Fruit fly (Drosophila melanogaster) whole organism, embryonic: Measurements from ENCODE around the gene CG8952.
A peak's percentile ranks its signal among the peaks of the same experiment; 100 is the strongest.

ENCODE experiments used
- BtbVII ChIP-seq: fragments of 200-800 bp; sonication (Bioruptor generic); optimal IDR thresholded peaks from 3 replicates; lab custom pipeline; 2017; ENCODE audit warnings: missing biosample characterization, mild to moderate bottlenecking, missing genetic modification characterization
- Bteb2 ChIP-seq: fragments of 200-800 bp; sonication (Bioruptor generic); optimal IDR thresholded peaks from 2 replicates; lab custom pipeline; 2016; ENCODE audit warnings: missing biosample characterization, missing genetic modification characterization
- CG10274 ChIP-seq: fragments of 200-800 bp; sonication (Bioruptor generic); optimal IDR thresholded peaks from 3 replicates; lab custom pipeline; 2017; ENCODE audit warnings: missing biosample characterization, mild to moderate bottlenecking, missing genetic modification characterization
- CG10366 ChIP-seq: fragments of 200-800 bp; sonication (Bioruptor generic); IDR thresholded peaks from 2 replicates; pipeline ENCODE4 v1.3.6; 2022; ENCODE audit warnings: missing biosample characterization, missing genetic modification characterization
- CG12155 ChIP-seq: fragments of 200-800 bp; sonication (Bioruptor generic); optimal IDR thresholded peaks from 3 replicates; lab custom pipeline; 2016; ENCODE audit warnings: missing biosample characterization, missing genetic modification characterization
- CG15011 ChIP-seq: fragments of 200-800 bp; sonication (Bioruptor generic); optimal IDR thresholded peaks from 3 replicates; lab custom pipeline; 2018; ENCODE audit warnings: missing biosample characterization, mild to moderate bottlenecking, missing genetic modification characterization
- CG15073 ChIP-seq: fragments of 200-800 bp; sonication (Bioruptor generic); optimal IDR thresholded peaks from 2 replicates; lab custom pipeline; 2016; ENCODE audit warnings: missing biosample characterization, missing genetic modification characterization
- CG1603 ChIP-seq: fragments of 200-800 bp; sonication (Bioruptor generic); optimal IDR thresholded peaks from 2 replicates; lab custom pipeline; 2019; ENCODE audit warnings: missing biosample characterization, mild to moderate bottlenecking, missing genetic modification characterization, moderate library complexity
- CG16815 ChIP-seq: fragments of 200-800 bp; sonication (Bioruptor generic); optimal IDR thresholded peaks from 3 replicates; lab custom pipeline; 2017; ENCODE audit warnings: missing biosample characterization, mild to moderate bottlenecking, missing genetic modification characterization
- CG17186 ChIP-seq: fragments of 200-800 bp; sonication (Bioruptor generic); optimal IDR thresholded peaks from 3 replicates; lab custom pipeline; 2017; ENCODE audit warnings: missing biosample characterization, missing genetic modification reagents, missing genetic modification characterization
- CG18764 ChIP-seq: fragments of 200-800 bp; sonication (Bioruptor generic); optimal IDR thresholded peaks from 3 replicates; lab custom pipeline; 2016; ENCODE audit warnings: missing biosample characterization, missing genetic modification characterization
- CG2129 ChIP-seq: fragments of 200-800 bp; sonication (Bioruptor generic); IDR thresholded peaks from 2 replicates; pipeline ENCODE4 v1.3.6; 2022; ENCODE audit warnings: missing biosample characterization, missing genetic modification characterization; ENCODE audit not compliant: partially characterized antibody
- CG33213 ChIP-seq: fragments of 200-800 bp; sonication (Bioruptor generic); optimal IDR thresholded peaks from 3 replicates; lab custom pipeline; 2016; ENCODE audit warnings: missing biosample characterization, missing genetic modification characterization
- CG4404 ChIP-seq: fragments of 200-800 bp; sonication (Bioruptor generic); IDR thresholded peaks from 2 replicates; pipeline ENCODE4 v1.3.6; 2022; ENCODE audit warnings: missing biosample characterization, missing genetic modification characterization
- CG4820 ChIP-seq: fragments of 200-800 bp; sonication (Bioruptor generic); optimal IDR thresholded peaks from 3 replicates; lab custom pipeline; 2016; ENCODE audit warnings: missing biosample characterization, missing genetic modification characterization
- CG5180 ChIP-seq: fragments of 200-800 bp; sonication (Bioruptor generic); optimal IDR thresholded peaks from 3 replicates; lab custom pipeline; 2017; ENCODE audit warnings: missing biosample characterization, missing genetic modification characterization, mild to moderate bottlenecking, moderate library complexity, missing genetic modification reagents
- CG5245 ChIP-seq: fragments of 200-800 bp; sonication (Bioruptor generic); optimal IDR thresholded peaks from 3 replicates; lab custom pipeline; 2016; ENCODE audit warnings: missing biosample characterization, missing genetic modification characterization
- CG6765 ChIP-seq: fragments of 200-800 bp; sonication (Bioruptor generic); optimal IDR thresholded peaks from 3 replicates; lab custom pipeline; 2017; ENCODE audit warnings: missing biosample characterization, mild to moderate bottlenecking, missing genetic modification characterization
- CG7271 ChIP-seq: fragments of 200-800 bp; sonication (Bioruptor generic); optimal IDR thresholded peaks from 2 replicates; lab custom pipeline; 2018; ENCODE audit warnings: missing biosample characterization, mild to moderate bottlenecking, missing genetic modification characterization, moderate library complexity
- CG7357 ChIP-seq: fragments of 200-800 bp; sonication (Bioruptor generic); IDR thresholded peaks from 3 replicates; pipeline ENCODE4 v1.3.6; 2022; ENCODE audit warnings: missing biosample characterization, missing genetic modification characterization
- CG8359 ChIP-seq: fragments of 200-800 bp; sonication (Bioruptor generic); optimal IDR thresholded peaks from 2 replicates; lab custom pipeline; 2017; ENCODE audit warnings: missing biosample characterization, mild to moderate bottlenecking, missing genetic modification characterization, borderline replicate concordance
- Deaf1 ChIP-seq: fragments of 200-800 bp; optimal IDR thresholded peaks from 3 replicates; lab custom pipeline; 2019; ENCODE audit warnings: missing biosample characterization, mild to moderate bottlenecking, missing genetic modification characterization, moderate library complexity
- Dip2 ChIP-seq: fragments of 200-800 bp; sonication (Bioruptor generic); IDR thresholded peaks from 2 replicates; pipeline ENCODE4 v1.3.6; 2022; ENCODE audit warnings: missing biosample characterization, missing genetic modification characterization
- Eip74EF ChIP-seq, 2 experiments: fragments of 200-800 bp in 1 of 2; fragments of >200 bp in 1 of 2; sonication (Bioruptor generic) in 1 of 2; optimal IDR thresholded peaks; 2 replicates each; lab custom pipeline; 2017 to 2019; ENCODE audit warnings: missing biosample characterization in 2 of 2, missing genetic modification characterization in 2 of 2, mild to moderate bottlenecking in 1 of 2, moderate library complexity in 1 of 2
- H15 ChIP-seq: fragments of 200-800 bp; sonication (Bioruptor generic); IDR thresholded peaks from 3 replicates; pipeline ENCODE4 v1.3.6; 2022; ENCODE audit warnings: missing biosample characterization, missing genetic modification characterization
- HLHmδ ChIP-seq: fragments of 200-800 bp; sonication (Bioruptor generic); optimal IDR thresholded peaks from 2 replicates; lab custom pipeline; 2018; ENCODE audit warnings: missing biosample characterization, mild to moderate bottlenecking, missing genetic modification characterization, moderate library complexity
- Hey ChIP-seq: fragments of 200-800 bp; sonication (Bioruptor generic); optimal IDR thresholded peaks from 3 replicates; lab custom pipeline; 2018; ENCODE audit warnings: missing biosample characterization, mild to moderate bottlenecking, missing genetic modification characterization
- HmgZ ChIP-seq: fragments of 200-800 bp; sonication (Bioruptor generic); optimal IDR thresholded peaks from 2 replicates; lab custom pipeline; 2018; ENCODE audit warnings: missing biosample characterization, mild to moderate bottlenecking, missing genetic modification characterization
- Hsf ChIP-seq: fragments of 200-800 bp; sonication (Bioruptor generic); optimal IDR thresholded peaks from 3 replicates; lab custom pipeline; 2016; ENCODE audit warnings: missing biosample characterization, missing genetic modification characterization
- Mes4 ChIP-seq: fragments of 200-800 bp; sonication (Bioruptor generic); optimal IDR thresholded peaks from 2 replicates; lab custom pipeline; 2016; ENCODE audit warnings: missing biosample characterization, missing genetic modification characterization
- NC2β ChIP-seq: fragments of 200-800 bp; sonication (Bioruptor generic); optimal IDR thresholded peaks from 2 replicates; lab custom pipeline; 2016; ENCODE audit warnings: missing biosample characterization, missing genetic modification characterization
- Six4 ChIP-seq: fragments of 200-800 bp; sonication (Bioruptor generic); optimal IDR thresholded peaks from 2 replicates; lab custom pipeline; 2016; ENCODE audit warnings: missing biosample characterization, missing genetic modification characterization
- Sox100B ChIP-seq: fragments of 200-800 bp; sonication (Bioruptor generic); optimal IDR thresholded peaks from 3 replicates; lab custom pipeline; 2018; ENCODE audit warnings: missing biosample characterization, mild to moderate bottlenecking, missing genetic modification characterization
- cato ChIP-seq: fragments of 200-800 bp; sonication (Bioruptor generic); optimal IDR thresholded peaks from 2 replicates; lab custom pipeline; 2016; ENCODE audit warnings: missing biosample characterization, missing genetic modification characterization, borderline replicate concordance
- chif ChIP-seq, 2 experiments: fragments of 200-800 bp; sonication (Bioruptor generic); optimal IDR thresholded peaks; 3 replicates each; lab custom pipeline; 2016; ENCODE audit warnings: missing biosample characterization in 2 of 2, missing genetic modification characterization in 2 of 2
- corto ChIP-seq: fragments of 200-800 bp; sonication (Bioruptor generic); optimal IDR thresholded peaks from 2 replicates; lab custom pipeline; 2016; ENCODE audit warnings: missing biosample characterization, mild to moderate bottlenecking, missing genetic modification characterization, moderate library complexity
- fd64A ChIP-seq: fragments of 200-800 bp; sonication (Bioruptor generic); optimal IDR thresholded peaks from 3 replicates; lab custom pipeline; 2018; ENCODE audit warnings: missing biosample characterization, mild to moderate bottlenecking, missing genetic modification characterization
- her ChIP-seq: fragments of 200-800 bp; sonication (Bioruptor generic); optimal IDR thresholded peaks from 2 replicates; lab custom pipeline; 2016; ENCODE audit warnings: missing biosample characterization, missing genetic modification characterization
- lilli ChIP-seq: fragments of 200-800 bp; sonication (Bioruptor generic); optimal IDR thresholded peaks from 3 replicates; lab custom pipeline; 2016; ENCODE audit warnings: missing biosample characterization, missing genetic modification characterization
- lmd ChIP-seq: fragments of 200-800 bp; sonication (Bioruptor generic); IDR thresholded peaks from 2 replicates; pipeline ENCODE4 v1.3.6; 2022; ENCODE audit warnings: missing biosample characterization, missing genetic modification characterization
- odd ChIP-seq: fragments of 200-800 bp; sonication (Bioruptor generic); optimal IDR thresholded peaks from 2 replicates; lab custom pipeline; 2017; ENCODE audit warnings: missing biosample characterization, mild to moderate bottlenecking, missing genetic modification characterization
- pfk ChIP-seq: fragments of 200-800 bp; sonication (Bioruptor generic); optimal IDR thresholded peaks from 2 replicates; lab custom pipeline; 2018; ENCODE audit warnings: missing biosample characterization, mild to moderate bottlenecking, missing genetic modification characterization, moderate library complexity
- schlank ChIP-seq: fragments of 200-800 bp; sonication (Bioruptor generic); optimal IDR thresholded peaks from 2 replicates; lab custom pipeline; 2018; ENCODE audit warnings: missing biosample characterization, mild to moderate bottlenecking, missing genetic modification characterization
- sd ChIP-seq: fragments of 200-800 bp; sonication (Bioruptor generic); optimal IDR thresholded peaks from 3 replicates; lab custom pipeline; 2018; ENCODE audit warnings: missing biosample characterization, mild to moderate bottlenecking, missing genetic modification characterization, moderate library complexity
- sisA ChIP-seq: fragments of 200-800 bp; sonication (Bioruptor generic); IDR thresholded peaks from 2 replicates; pipeline ENCODE4 v1.3.6; 2022; ENCODE audit warnings: missing biosample characterization, missing genetic modification characterization
- so ChIP-seq: fragments of 200-800 bp; sonication (Bioruptor generic); IDR thresholded peaks from 3 replicates; pipeline ENCODE4 v1.3.6; 2022; ENCODE audit warnings: missing biosample characterization, missing genetic modification characterization
- sqz ChIP-seq: fragments of 200-800 bp; sonication (Bioruptor generic); optimal IDR thresholded peaks from 3 replicates; lab custom pipeline; 2018; ENCODE audit warnings: missing biosample characterization, mild to moderate bottlenecking, missing genetic modification characterization
- toy ChIP-seq: fragments of 200-800 bp; sonication (Bioruptor generic); IDR thresholded peaks from 2 replicates; pipeline ENCODE4 v1.3.6; 2022; ENCODE audit warnings: missing biosample characterization, missing genetic modification characterization
- trh ChIP-seq: fragments of 200-800 bp; sonication (Bioruptor generic); optimal IDR thresholded peaks from 2 replicates; lab custom pipeline; 2016; ENCODE audit warnings: missing biosample characterization, missing genetic modification characterization
- wor ChIP-seq: fragments of 200-800 bp; sonication (Bioruptor generic); IDR thresholded peaks from 2 replicates; pipeline ENCODE4 v1.3.6; 2022; ENCODE audit warnings: missing biosample characterization, missing genetic modification characterization
- z ChIP-seq: fragments of 200-800 bp; sonication (Bioruptor generic); IDR thresholded peaks from 3 replicates; pipeline ENCODE4 v1.3.6; 2022; ENCODE audit warnings: missing biosample characterization, missing genetic modification characterization

The CG8952 gene

DNA sequence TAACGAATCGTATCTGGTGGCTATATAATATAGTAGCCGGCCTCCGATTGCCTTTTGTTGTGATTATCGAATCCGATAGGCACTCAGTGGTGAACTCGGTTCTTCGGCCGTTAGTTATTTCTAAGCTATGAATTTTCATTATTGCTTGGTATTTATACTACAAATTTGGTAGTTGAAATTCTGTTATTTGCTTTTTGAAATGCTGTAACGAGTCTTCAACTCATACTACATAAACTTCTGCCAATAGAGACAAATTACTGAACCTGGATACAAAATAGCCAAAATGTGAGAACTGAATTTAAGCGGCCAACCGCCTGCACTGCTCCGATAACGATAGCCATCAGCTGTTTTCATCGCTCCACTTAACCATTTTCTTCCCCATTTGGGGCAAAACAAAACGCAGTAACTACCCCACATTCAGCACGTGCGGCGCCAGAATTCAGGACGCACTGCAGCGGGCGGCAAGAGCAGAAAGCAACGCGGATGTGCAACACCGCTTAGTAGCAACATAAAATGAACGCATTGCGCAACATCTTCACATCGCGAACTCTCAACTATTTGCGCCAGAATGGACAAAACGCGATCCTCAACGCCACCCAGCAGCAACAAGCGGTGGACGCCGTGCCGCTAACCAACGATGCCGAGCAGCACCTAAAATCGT, 27.2 kb downstream of the CG8952 start, which contains the start of the genes CG11679 and CG8206 (continued):
- no peak for TF ChIP-seq CG2129
- no peak for TF ChIP-seq CG15011 (GFP tag; lab: Kevin White, UChicago)
- no peak for TF ChIP-seq CG10274
- no peak for TF ChIP-seq so (GFP tag; lab: Robert Waterston, UW)
- TF ChIP-seq lilli (GFP tag; lab: Kevin White, UChicago): peak; percentile 60
- peak; percentile 62 for TF ChIP-seq CG1603 (tag; lab: Kevin White, UChicago)
- TF ChIP-seq CG17186 (GFP tag; lab: Kevin White, UChicago): no peak
- TF ChIP-seq HmgZ: peak; percentile 57
- TF ChIP-seq Sox100B (GFP tag; lab: Kevin White, UChicago): no peak
- TF ChIP-seq corto (GFP tag; lab: Kevin White, UChicago): no peak
- TF ChIP-seq cato (GFP tag; lab: Kevin White, UChicago): no peak
- TF ChIP-seq CG4404 (GFP tag; lab: Robert Waterston, UW): peak; percentile 27; the same call in 1 of the 2 replicates
- no peak for TF ChIP-seq H15 (GFP tag; lab: Robert Waterston, UW)
- TF ChIP-seq CG15073 (GFP tag; lab: Kevin White, UChicago): no peak
- no peak for TF ChIP-seq sqz (GFP tag; lab: Kevin White, UChicago)
- peak; percentile 33; the same call in 1 of the 2 replicates for TF ChIP-seq lmd (GFP tag; lab: Robert Waterston, UW)
- TF ChIP-seq CG10366 (GFP tag; lab: Robert Waterston, UW): no peak
- no peak for TF ChIP-seq Dip2 (GFP tag; lab: Robert Waterston, UW)
- no peak for TF ChIP-seq Hey (tag; lab: Kevin White, UChicago)
- TF ChIP-seq Mes4 (GFP tag; lab: Kevin White, UChicago): no peak
- no peak for TF ChIP-seq CG12155 (GFP tag; lab: Kevin White, UChicago)
- TF ChIP-seq CG4820: peak; percentile 35
- TF ChIP-seq Eip74EF (GFP tag; optimal IDR thresholded peaks at IDR 0.05; lab: Kevin White, UChicago): no peak
- TF ChIP-seq CG7357: no peak
- no peak for TF ChIP-seq odd (GFP tag; lab: Kevin White, UChicago)
- no peak for TF ChIP-seq CG5245 (GFP tag; lab: Kevin White, UChicago)
- no peak for TF ChIP-seq NC2β (GFP tag; lab: Kevin White, UChicago)
- TF ChIP-seq Hsf (GFP tag; lab: Kevin White, UChicago): peak; percentile 2
- no peak for TF ChIP-seq sd (tag; lab: Kevin White, UChicago)
- no peak for TF ChIP-seq BtbVII (GFP tag; lab: Kevin White, UChicago)
- peak; percentile 14 for TF ChIP-seq her (GFP tag; lab: Kevin White, UChicago)
- TF ChIP-seq fd64A: no peak
- TF ChIP-seq pfk (GFP tag; lab: Kevin White, UChicago): no peak
- TF ChIP-seq Deaf1: no peak
- no peak for TF ChIP-seq schlank
- TF ChIP-seq toy (GFP tag; lab: Robert Waterston, UW): no peak
- TF ChIP-seq HLHmδ: no peak
- TF ChIP-seq z (GFP tag; lab: Robert Waterston, UW): no peak
- no peak for TF ChIP-seq CG7271 (tag; lab: Kevin White, UChicago)
- TF ChIP-seq trh: no peak
- TF ChIP-seq sisA (GFP tag; lab: Robert Waterston, UW): no peak
- no peak for TF ChIP-seq CG18764 (GFP tag; lab: Kevin White, UChicago)
- no peak for TF ChIP-seq Six4 (GFP tag; lab: Kevin White, UChicago)
- TF ChIP-seq chif (GFP tag; optimal IDR thresholded peaks at IDR 0.05; lab: Kevin White, UChicago): no peak
- no peak for TF ChIP-seq CG5180 (GFP tag; lab: Kevin White, UChicago)
- TF ChIP-seq CG16815: no peak
- no peak for TF ChIP-seq Bteb2 (GFP tag; lab: Kevin White, UChicago)
- no peak for TF ChIP-seq CG6765
- no peak for TF ChIP-seq CG33213 (GFP tag; lab: Kevin White, UChicago)
- no peak for TF ChIP-seq CG8359
- TF ChIP-seq wor (GFP tag; lab: Robert Waterston, UW): no peak
